Fruit fly (Drosophila melanogaster) whole organism, embryonic: ENCODE data around the gene Hmbs.

Experiments
- Abd-B ChIP-seq: fragments of 200-800 bp; sonication (Bioruptor generic); optimal IDR thresholded peaks from 2 replicates; lab custom pipeline; 2018; ENCODE audit warnings: missing biosample characterization, mild to moderate bottlenecking, missing genetic modification characterization, moderate library complexity
- Atf3 ChIP-seq: fragments of 200-800 bp; sonication (Bioruptor generic); optimal IDR thresholded peaks from 3 replicates; lab custom pipeline; 2016; ENCODE audit warnings: missing biosample characterization, missing genetic modification characterization
- CG10431 ChIP-seq: fragments of 200-800 bp; sonication (Bioruptor generic); optimal IDR thresholded peaks from 3 replicates; lab custom pipeline; 2018; ENCODE audit warnings: missing biosample characterization, mild to moderate bottlenecking, missing genetic modification characterization
- CG11398 ChIP-seq: fragments of 200-800 bp; sonication (Bioruptor generic); optimal IDR thresholded peaks from 2 replicates; lab custom pipeline; 2016; ENCODE audit warnings: missing biosample characterization, missing genetic modification characterization
- CG1529 ChIP-seq: fragments of 200-800 bp; sonication (Bioruptor generic); optimal IDR thresholded peaks from 3 replicates; lab custom pipeline; 2018; ENCODE audit warnings: missing biosample characterization, missing genetic modification characterization
- CG17568 ChIP-seq: fragments of 200-800 bp; sonication (Bioruptor generic); optimal IDR thresholded peaks from 2 replicates; lab custom pipeline; 2018; ENCODE audit warnings: missing biosample characterization, mild to moderate bottlenecking, missing genetic modification characterization, moderate library complexity
- CG2199 ChIP-seq: fragments of 200-800 bp; sonication (Bioruptor generic); IDR thresholded peaks from 3 replicates; pipeline ENCODE4 v1.3.6; 2022; ENCODE audit warnings: missing biosample characterization, missing genetic modification characterization
- CG3281 ChIP-seq: fragments of 200-800 bp; sonication (Bioruptor generic); optimal IDR thresholded peaks from 3 replicates; lab custom pipeline; 2017; ENCODE audit warnings: missing biosample characterization, mild to moderate bottlenecking, missing genetic modification characterization
- CG4404 ChIP-seq: fragments of 200-800 bp; sonication (Bioruptor generic); IDR thresholded peaks from 2 replicates; pipeline ENCODE4 v1.3.6; 2022; ENCODE audit warnings: missing biosample characterization, missing genetic modification characterization
- CG4730 ChIP-seq: fragments of 200-800 bp; sonication (Bioruptor generic); IDR thresholded peaks from 2 replicates; pipeline ENCODE4 v1.3.6; 2022; ENCODE audit warnings: missing biosample characterization, missing genetic modification characterization
- CG6175 ChIP-seq: fragments of 200-800 bp; sonication (Bioruptor generic); IDR thresholded peaks from 3 replicates; pipeline ENCODE4 v1.3.6; 2022; ENCODE audit warnings: missing biosample characterization, missing genetic modification characterization
- CG6689 ChIP-seq: fragments of 200-800 bp; sonication (Bioruptor generic); IDR thresholded peaks from 2 replicates; pipeline ENCODE4 v1.3.6; 2022; ENCODE audit warnings: missing biosample characterization, missing genetic modification characterization
- CG8089 ChIP-seq: fragments of 200-800 bp; sonication (Bioruptor generic); optimal IDR thresholded peaks from 3 replicates; lab custom pipeline; 2016; ENCODE audit warnings: missing biosample characterization, missing genetic modification characterization
- CG8281 ChIP-seq: fragments of 200-800 bp; sonication (Bioruptor generic); optimal IDR thresholded peaks from 2 replicates; lab custom pipeline; 2018; ENCODE audit warnings: missing biosample characterization, mild to moderate bottlenecking, missing genetic modification characterization, moderate library complexity
- CG9727 ChIP-seq: fragments of 200-800 bp; sonication (Bioruptor generic); optimal IDR thresholded peaks from 3 replicates; lab custom pipeline; 2017; ENCODE audit warnings: missing biosample characterization, mild to moderate bottlenecking, missing genetic modification characterization
- CG9932 ChIP-seq: fragments of 200-800 bp; sonication (Bioruptor generic); IDR thresholded peaks from 2 replicates; pipeline ENCODE4 v1.3.6; 2022; ENCODE audit warnings: missing biosample characterization, missing genetic modification characterization
- CrebB ChIP-seq: fragments of 200-800 bp; sonication (Bioruptor generic); optimal IDR thresholded peaks from 3 replicates; lab custom pipeline; 2018; ENCODE audit warnings: missing biosample characterization, mild to moderate bottlenecking, missing genetic modification characterization
- Doc2 ChIP-seq: fragments of 200-800 bp; sonication (Bioruptor generic); IDR thresholded peaks from 2 replicates; pipeline ENCODE4 v1.3.6; 2022; ENCODE audit warnings: missing biosample characterization, missing genetic modification characterization
- H2.0 ChIP-seq: fragments of 200-800 bp; sonication (Bioruptor generic); IDR thresholded peaks from 2 replicates; pipeline ENCODE4 v1.3.6; 2022; ENCODE audit warnings: missing biosample characterization, missing genetic modification characterization
- HHEX ChIP-seq: fragments of 200-800 bp; sonication (Bioruptor generic); optimal IDR thresholded peaks from 3 replicates; lab custom pipeline; 2017; ENCODE audit warnings: missing biosample characterization, mild to moderate bottlenecking, missing genetic modification characterization, missing genetic modification reagents
- HLH4C ChIP-seq: fragments of 200-800 bp; sonication (Bioruptor generic); IDR thresholded peaks from 3 replicates; pipeline ENCODE4 v1.3.6; 2022; ENCODE audit warnings: missing biosample characterization, missing genetic modification characterization; ENCODE audit not compliant: partially characterized antibody
- HLHmδ ChIP-seq: fragments of 200-800 bp; sonication (Bioruptor generic); optimal IDR thresholded peaks from 2 replicates; lab custom pipeline; 2018; ENCODE audit warnings: missing biosample characterization, mild to moderate bottlenecking, missing genetic modification characterization, moderate library complexity
- HmgZ ChIP-seq: fragments of 200-800 bp; sonication (Bioruptor generic); optimal IDR thresholded peaks from 2 replicates; lab custom pipeline; 2018; ENCODE audit warnings: missing biosample characterization, mild to moderate bottlenecking, missing genetic modification characterization
- Hmx ChIP-seq: fragments of 200-800 bp; sonication (Bioruptor generic); optimal IDR thresholded peaks from 2 replicates; lab custom pipeline; 2016; ENCODE audit warnings: missing biosample characterization, missing genetic modification characterization
- MESR4 ChIP-seq: fragments of 200-800 bp; sonication (Bioruptor generic); optimal IDR thresholded peaks from 2 replicates; lab custom pipeline; 2018; ENCODE audit warnings: missing biosample characterization, mild to moderate bottlenecking, missing genetic modification characterization, moderate library complexity
- NC2α ChIP-seq: fragments of 200-800 bp; sonication (Bioruptor generic); optimal IDR thresholded peaks from 2 replicates; lab custom pipeline; 2016; ENCODE audit warnings: missing biosample characterization, missing genetic modification characterization
- Nf-YC ChIP-seq: fragments of 200-800 bp; optimal IDR thresholded peaks from 3 replicates; lab custom pipeline; 2019; ENCODE audit warnings: missing biosample characterization, mild to moderate bottlenecking, missing genetic modification characterization, moderate library complexity
- PHDP ChIP-seq: fragments of 200-800 bp; sonication (Bioruptor generic); optimal IDR thresholded peaks from 3 replicates; lab custom pipeline; 2018; ENCODE audit warnings: missing biosample characterization, mild to moderate bottlenecking, missing genetic modification characterization, moderate library complexity
- Rfx ChIP-seq: fragments of 200-800 bp; sonication (Bioruptor generic); IDR thresholded peaks from 2 replicates; pipeline ENCODE4 v1.3.6; 2022; ENCODE audit warnings: missing biosample characterization, missing genetic modification characterization
- Scr ChIP-seq: fragments of 200-800 bp; sonication (Bioruptor generic); IDR thresholded peaks from 2 replicates; pipeline ENCODE4 v1.3.6; 2022; ENCODE audit warnings: missing biosample characterization, missing genetic modification characterization; ENCODE audit not compliant: partially characterized antibody
- Sry-β ChIP-seq: fragments of 200-800 bp; sonication (Bioruptor generic); optimal IDR thresholded peaks from 2 replicates; lab custom pipeline; 2018; ENCODE audit warnings: missing biosample characterization, mild to moderate bottlenecking, missing genetic modification characterization, moderate library complexity
- Stat92E ChIP-seq, 3 experiments: fragments of >200 bp in 2 of 3; fragments of 200-800 bp in 1 of 3; sonication (Bioruptor generic) in 1 of 3; optimal IDR thresholded peaks; 2 replicates each; lab custom pipeline; 2017 to 2019; ENCODE audit warnings: missing biosample characterization in 3 of 3, missing genetic modification characterization in 3 of 3, mild to moderate bottlenecking in 1 of 3, moderate library complexity in 1 of 3
- al ChIP-seq: fragments of 200-800 bp; sonication (Bioruptor generic); IDR thresholded peaks from 2 replicates; pipeline ENCODE4 v1.3.6; 2022; ENCODE audit warnings: missing biosample characterization, missing genetic modification characterization
- aop ChIP-seq: fragments of 200-800 bp; sonication (Bioruptor generic); IDR thresholded peaks from 2 replicates; pipeline ENCODE4 v1.3.6; 2022; ENCODE audit warnings: missing biosample characterization, missing genetic modification characterization
- az2 ChIP-seq: fragments of 200-800 bp; sonication (Bioruptor generic); optimal IDR thresholded peaks from 3 replicates; lab custom pipeline; 2016; ENCODE audit warnings: missing biosample characterization, missing genetic modification characterization
- crol ChIP-seq: fragments of 200-800 bp; sonication (Bioruptor generic); IDR thresholded peaks from 2 replicates; pipeline ENCODE4 v1.3.6; 2022; ENCODE audit warnings: missing biosample characterization, missing genetic modification characterization
- dimm ChIP-seq: fragments of 200-800 bp; sonication (Bioruptor generic); IDR thresholded peaks from 2 replicates; pipeline ENCODE4 v1.3.6; 2022; ENCODE audit warnings: missing biosample characterization, missing genetic modification characterization
- dmrt99B ChIP-seq: fragments of 200-800 bp; sonication (Bioruptor generic); optimal IDR thresholded peaks from 2 replicates; lab custom pipeline; 2018; ENCODE audit warnings: missing biosample characterization, mild to moderate bottlenecking, missing genetic modification characterization, moderate library complexity
- exex ChIP-seq: fragments of 200-800 bp; sonication (Bioruptor generic); optimal IDR thresholded peaks from 4 replicates; lab custom pipeline; 2018; ENCODE audit warnings: missing biosample characterization, mild to moderate bottlenecking, missing genetic modification characterization, moderate library complexity
- fd64A ChIP-seq: fragments of 200-800 bp; sonication (Bioruptor generic); optimal IDR thresholded peaks from 3 replicates; lab custom pipeline; 2018; ENCODE audit warnings: missing biosample characterization, mild to moderate bottlenecking, missing genetic modification characterization
- fru ChIP-seq: fragments of >200 bp; optimal IDR thresholded peaks from 2 replicates; lab custom pipeline; 2017
- grn ChIP-seq: fragments of 200-800 bp; sonication (Bioruptor generic); optimal IDR thresholded peaks from 3 replicates; lab custom pipeline; 2017; ENCODE audit warnings: missing biosample characterization, missing genetic modification characterization
- ind ChIP-seq: fragments of 200-800 bp; sonication (Bioruptor generic); optimal IDR thresholded peaks from 3 replicates; lab custom pipeline; 2016; ENCODE audit warnings: missing biosample characterization, missing genetic modification characterization
- lbe ChIP-seq: fragments of 200-800 bp; sonication (Bioruptor generic); optimal IDR thresholded peaks from 2 replicates; lab custom pipeline; 2016; ENCODE audit warnings: missing biosample characterization, mild to moderate bottlenecking, missing genetic modification characterization
- lilli ChIP-seq: fragments of 200-800 bp; sonication (Bioruptor generic); optimal IDR thresholded peaks from 3 replicates; lab custom pipeline; 2016; ENCODE audit warnings: missing biosample characterization, missing genetic modification characterization
- nerfin-2 ChIP-seq: fragments of 200-800 bp; sonication (Bioruptor generic); IDR thresholded peaks from 2 replicates; pipeline ENCODE4 v1.3.6; 2022; ENCODE audit warnings: missing biosample characterization, missing genetic modification characterization; ENCODE audit not compliant: partially characterized antibody
- nmo ChIP-seq: fragments of 200-800 bp; sonication (Bioruptor generic); optimal IDR thresholded peaks from 2 replicates; lab custom pipeline; 2018; ENCODE audit warnings: missing biosample characterization, mild to moderate bottlenecking, missing genetic modification characterization, moderate library complexity
- otp ChIP-seq: fragments of 200-800 bp; sonication (Bioruptor generic); IDR thresholded peaks from 3 replicates; pipeline ENCODE4, ENCODE4 v1.3.6; 2022; ENCODE audit warnings: missing biosample characterization, missing genetic modification characterization
- sug ChIP-seq: fragments of 200-800 bp; optimal IDR thresholded peaks from 2 replicates; lab custom pipeline; 2019; ENCODE audit warnings: missing biosample characterization, mild to moderate bottlenecking, missing genetic modification characterization, moderate library complexity
- z ChIP-seq: fragments of 200-800 bp; sonication (Bioruptor generic); IDR thresholded peaks from 3 replicates; pipeline ENCODE4 v1.3.6; 2022; ENCODE audit warnings: missing biosample characterization, missing genetic modification characterization

Hmbs gene

DNA sequence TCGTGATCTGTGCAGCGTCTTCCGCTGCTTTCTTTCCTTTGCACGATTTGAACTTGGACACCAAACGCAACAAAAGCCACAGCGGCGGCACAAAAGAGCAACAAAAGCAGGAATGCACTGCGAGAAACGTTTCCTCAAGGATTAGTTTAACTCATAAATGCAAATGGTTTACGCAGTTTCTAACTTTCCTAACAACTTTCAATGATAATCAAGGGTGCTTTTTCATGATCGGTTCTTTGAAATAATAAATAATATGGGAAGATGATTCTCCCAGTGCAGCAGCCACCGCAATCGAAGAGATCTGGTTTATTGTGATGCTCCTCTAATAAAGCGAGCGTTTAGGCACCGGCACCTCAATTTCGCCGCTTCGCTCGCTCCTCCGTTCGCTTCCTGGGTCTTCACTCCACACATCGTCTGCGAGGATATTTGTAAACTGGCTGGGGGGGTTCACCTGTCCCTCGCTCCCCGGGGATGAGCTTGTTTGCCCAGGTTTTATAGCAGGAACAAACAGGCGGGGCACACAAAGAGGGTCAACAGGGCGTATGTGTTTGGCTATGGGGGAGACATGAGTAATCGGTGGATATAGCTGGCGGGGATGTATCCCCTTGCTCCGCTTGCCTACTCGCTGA, 15.5 kb upstream of the Hmbs start (continued):
- TF ChIP-seq MESR4 (GFP tag; lab: Kevin White, UChicago) (no peak), PHDP (tag; lab: Kevin White, UChicago) (peak; percentile 72), CG11398 (GFP tag; lab: Kevin White, UChicago) (no peak), Doc2 (GFP tag; lab: Robert Waterston, UW) (no peak), Stat92E (GFP tag; optimal IDR thresholded peaks at IDR 0.05; lab: Kevin White, UChicago) (no peak), H2.0 (GFP tag; lab: Robert Waterston, UW) (peak; percentile 76), HLHmδ (no peak), CG8089 (GFP tag; lab: Kevin White, UChicago) (peak; percentile 61), NC2α (GFP tag; lab: Kevin White, UChicago) (peak; percentile 28), fd64A (GFP tag; lab: Kevin White, UChicago) (peak; percentile 78), az2 (GFP tag; lab: Kevin White, UChicago) (peak; percentile 87), lilli (GFP tag; lab: Kevin White, UChicago) (peak; percentile 61), Scr (GFP tag; lab: Robert Waterston, UW) (no peak), dimm (GFP tag; lab: Robert Waterston, UW) (peak; percentile 74), ind (GFP tag; lab: Kevin White, UChicago) (peak; percentile 82), z (GFP tag; lab: Robert Waterston, UW) (0 out of 3 replicates have a peak, but pooled peaks have one; percentile 17), Sry-β (GFP tag; lab: Kevin White, UChicago) (peak; percentile 24), al (GFP tag; lab: Robert Waterston, UW) (0 out of 2 replicates have a peak, but pooled peaks have one; percentile 9), grn (GFP tag; lab: Kevin White, UChicago) (peak; percentile 43), CrebB (tag; lab: Kevin White, UChicago) (peak; percentile 58), Atf3 (peak; percentile 76), HHEX (GFP tag; lab: Kevin White, UChicago) (peak; percentile 70), CG3281 (peak; percentile 11), CG10431 (GFP tag; lab: Kevin White, UChicago) (no peak), Abd-B (peak; percentile 74), exex (tag; lab: Kevin White, UChicago) (no peak), Hmx (GFP tag; lab: Kevin White, UChicago) (no peak), crol (0 out of 2 replicates have a peak, but pooled peaks have one; percentile 13), sug (tag; lab: Kevin White, UChicago) (no peak), CG8281 (tag; lab: Kevin White, UChicago) (peak; percentile 53), CG17568 (GFP tag; lab: Kevin White, UChicago) (no peak), otp (peak; percentile 84), dmrt99B (tag; lab: Kevin White, UChicago) (peak; percentile 92), Rfx (peak; percentile 51), fru (no peak), CG6689 (GFP tag; lab: Robert Waterston, UW) (peak; percentile 84), CG6175 (GFP tag; lab: Robert Waterston, UW) (no peak), aop (GFP tag; lab: Robert Waterston, UW) (peak; percentile 62; the same call in 1 of the 2 replicates), HLH4C (GFP tag; lab: Robert Waterston, UW) (no peak), CG1529 (GFP tag; lab: Kevin White, UChicago) (peak; percentile 81), CG4730 (GFP tag; lab: Robert Waterston, UW) (peak; percentile 59), CG4404 (GFP tag; lab: Robert Waterston, UW) (0 out of 2 replicates have a peak, but pooled peaks have one; percentile 29), CG9727 (GFP tag; lab: Kevin White, UChicago) (peak; percentile 3), Nf-YC (tag; lab: Kevin White, UChicago) (no peak), nerfin-2 (no peak), lbe (GFP tag; lab: Kevin White, UChicago) (peak; percentile 97), HmgZ (tag; lab: Kevin White, UChicago) (peak; percentile 40), nmo (GFP tag; lab: Kevin White, UChicago) (peak; percentile 85), CG2199 (GFP tag; lab: Robert Waterston, UW) (no peak; the same call in 2 of the 3 replicates), CG9932 (GFP tag; lab: Robert Waterston, UW) (no peak)
